Fruit fly (Drosophila melanogaster): ENCODE measurements around the gene CenG1A.

dm6 chr2L:13905072-13905847, 69.9 kb downstream of the CenG1A start, which contains the start of gene Ance:
- TF ChIP-seq CG8478 (optimal IDR thresholded peaks at IDR 0.05) (no peak), pan (optimal IDR thresholded peaks at IDR 0.05) (no peak)

Measured in whole organism.